Fruit fly (Drosophila melanogaster) whole organism, wandering third instar larva: ENCODE data around the gene Hr4.

Experiments
- CG9705 ChIP-seq: fragments of 200-800 bp; sonication (Bioruptor generic); optimal IDR thresholded peaks from 2 replicates; lab custom pipeline; 2018; ENCODE audit warnings: missing biosample characterization, mild to moderate bottlenecking, missing genetic modification characterization
- Hr78 ChIP-seq: fragments of >200 bp; optimal IDR thresholded peaks from 2 replicates; lab custom pipeline; 2017; ENCODE audit warnings: missing biosample characterization, missing genetic modification characterization
- Mio ChIP-seq: sonication (Bioruptor generic); optimal IDR thresholded peaks from 2 replicates; lab custom pipeline; 2016; ENCODE audit warnings: missing biosample characterization, missing genetic modification characterization
- N ChIP-seq: fragments of >200 bp; optimal IDR thresholded peaks from 2 replicates; lab custom pipeline; 2018; ENCODE audit warnings: missing biosample characterization, missing external identifiers, missing genetic modification characterization
- OdsH ChIP-seq: fragments of 200-800 bp; sonication (Bioruptor generic); optimal IDR thresholded peaks from 2 replicates; lab custom pipeline; 2016; ENCODE audit warnings: missing biosample characterization, mild to moderate bottlenecking, missing genetic modification characterization
- Sp1 ChIP-seq: fragments of 200-800 bp; sonication (Bioruptor generic); optimal IDR thresholded peaks from 3 replicates; lab custom pipeline; 2019; ENCODE audit warnings: missing biosample characterization, mild to moderate bottlenecking, missing genetic modification characterization, moderate library complexity
- dl ChIP-seq, 2 experiments: fragments of 175-275, 200-275 bp in 1 of 2; fragments of 200-275 bp in 1 of 2; sonication (Bioruptor generic); optimal IDR thresholded peaks; lab custom pipeline; 2018; ENCODE audit warnings: mild to moderate bottlenecking in 2 of 2, missing biosample characterization in 2 of 2, missing genetic modification characterization in 2 of 2, moderate library complexity in 2 of 2; ENCODE audit not compliant: partially characterized antibody in 2 of 2, insufficient read depth in 1 of 2
- fru ChIP-seq: fragments of 200-800 bp; sonication (Bioruptor generic); optimal IDR thresholded peaks from 3 replicates; lab custom pipeline; 2016; ENCODE audit warnings: missing biosample characterization, mild to moderate bottlenecking, missing genetic modification characterization
- pan ChIP-seq: fragments of >200 bp; optimal IDR thresholded peaks from 2 replicates; lab custom pipeline; 2017
- psq ChIP-seq: fragments of 200-800 bp; sonication (Bioruptor generic); optimal IDR thresholded peaks from 3 replicates; lab custom pipeline; 2017; ENCODE audit warnings: missing biosample characterization, mild to moderate bottlenecking, missing genetic modification characterization, moderate library complexity
- usp ChIP-seq: fragments of >200 bp; optimal IDR thresholded peaks from 2 replicates; lab custom pipeline; 2017; ENCODE audit warnings: missing biosample characterization, missing genetic modification characterization

DNA sequence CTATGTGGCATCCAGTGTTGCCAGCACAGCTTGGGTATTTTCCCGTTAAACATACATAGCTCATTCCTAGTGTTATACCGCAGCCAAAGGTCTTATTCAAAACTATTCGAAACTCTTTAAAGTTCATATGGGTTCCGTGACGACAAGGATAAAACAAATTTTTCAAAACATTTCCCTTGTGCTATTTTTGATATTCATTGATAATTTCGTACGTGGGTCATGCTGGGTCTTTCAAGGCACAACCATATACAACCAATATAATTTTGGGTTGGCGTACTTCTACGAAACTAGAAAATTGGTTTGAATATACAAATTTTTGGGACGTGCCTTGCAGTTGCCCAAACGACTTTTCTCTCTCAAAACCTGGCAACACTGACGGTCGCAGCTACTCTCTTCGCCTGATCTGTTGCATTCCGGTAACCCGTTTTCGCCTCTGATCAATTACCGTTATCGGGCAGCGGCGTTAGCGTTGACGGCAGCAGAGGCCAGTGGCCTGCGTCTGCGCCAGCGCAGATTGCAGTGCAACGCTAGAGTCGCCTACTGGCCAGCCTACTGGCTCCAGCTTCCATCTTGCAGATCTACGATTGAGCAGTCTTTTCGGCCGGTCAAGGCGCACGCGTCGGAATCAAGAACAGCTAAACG lies 90.5 kb downstream of the Hr4 start:
- no peak for TF ChIP-seq usp (GFP tag; lab: Kevin White, UChicago)
- TF ChIP-seq OdsH (GFP tag; lab: Kevin White, UChicago): no peak
- TF ChIP-seq fru (GFP tag; lab: Kevin White, UChicago): no peak
- no peak for TF ChIP-seq CG9705
- no peak for TF ChIP-seq N
- no peak for TF ChIP-seq pan (lab: Kevin White, UChicago)
- no peak for TF ChIP-seq Sp1 (GFP tag; lab: Kevin White, UChicago)
- no peak for TF ChIP-seq Mio (GFP tag; lab: Kevin White, UChicago)
- TF ChIP-seq dl (GFP tag; optimal IDR thresholded peaks at IDR 0.05; lab: Kevin White, UChicago; ENCODE audit: insufficient read depth in 1 of 2, partially characterized antibody in 2 of 2): no peak
- TF ChIP-seq psq (GFP tag; lab: Kevin White, UChicago): no peak
- TF ChIP-seq Hr78 (GFP tag; lab: Kevin White, UChicago): no peak
